Worm (Caenorhabditis elegans) whole organism, mixed stage, embryonic: Measurements from ENCODE around the gene srt-8.

Experiments
- cnd-1 ChIP-seq: fragments of 200-800 bp; sonication (Bioruptor generic); optimal IDR thresholded peaks from 2 replicates; lab custom pipeline; 2018; ENCODE audit warnings: mild to moderate bottlenecking, missing genetic modification characterization, missing compliant biosample characterization
- lsy-2 ChIP-seq: fragments of 150-350 bp; optimal IDR thresholded peaks from 2 replicates; lab custom pipeline; 2014; ENCODE audit warnings: missing biosample characterization, missing genetic modification characterization
- nhr-2 ChIP-seq: fragments of 150-350 bp; optimal IDR thresholded peaks from 2 replicates; lab custom pipeline; 2014; ENCODE audit warnings: missing biosample characterization, missing genetic modification characterization
- nhr-76 ChIP-seq: sonication (generic microtip); optimal IDR thresholded peaks from 2 replicates; lab custom pipeline; 2017; ENCODE audit warnings: missing biosample characterization, missing genetic modification characterization
- pha-4 ChIP-seq: fragments of 150-350 bp; optimal IDR thresholded peaks from 2 replicates; lab custom pipeline; 2018; ENCODE audit warnings: missing biosample characterization, missing genetic modification reagents, missing genetic modification characterization
- ztf-11 ChIP-seq: fragments of 150-350 bp; optimal IDR thresholded peaks from 2 replicates; lab custom pipeline; 2014; ENCODE audit warnings: missing biosample characterization, missing genetic modification characterization

DNA sequence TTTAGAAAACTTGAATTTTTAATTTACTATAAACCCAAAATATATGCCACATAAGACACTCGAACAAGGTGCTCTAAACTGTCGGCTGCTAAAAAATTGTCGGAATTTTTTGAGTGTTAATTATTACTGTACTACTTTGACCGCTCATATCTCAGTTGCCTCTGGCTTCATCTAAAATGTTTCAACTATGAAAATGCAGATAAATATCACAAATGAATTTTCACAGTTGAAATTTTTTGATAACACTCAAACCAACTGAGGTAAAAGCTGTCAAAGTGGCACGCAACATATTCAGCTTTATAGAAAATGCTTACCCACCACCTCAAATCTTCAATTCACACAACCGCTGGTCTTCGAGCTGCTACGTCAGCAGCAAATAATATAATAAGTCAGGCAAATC, 2.4 kb downstream of the srt-8 start, which contains the start of gene acs-21:
- no peak for TF ChIP-seq lsy-2
- TF ChIP-seq cnd-1 (tag; lab: Kevin White, UChicago), result no peak
- no peak for TF ChIP-seq pha-4 (tag; lab: Kevin White, UChicago)
- no peak for TF ChIP-seq nhr-2 (tag; lab: Kevin White, UChicago)
- TF ChIP-seq ztf-11 (tag; lab: Kevin White, UChicago), result no peak
- no peak for TF ChIP-seq nhr-76
